Worm (Caenorhabditis elegans) whole organism, young adult: Measurements from ENCODE around the gene F35B12.10.

Experiments used
- B0261.1 ChIP-seq: sonication (generic microtip); optimal IDR thresholded peaks from 2 replicates; lab custom pipeline; 2016; ENCODE audit warnings: mild to moderate bottlenecking, missing genetic modification characterization, moderate library complexity, missing compliant biosample characterization
- C06A6.2 ChIP-seq: fragments of 200-800 bp; sonication (Bioruptor generic); conservative IDR thresholded peaks from 2 replicates; pipeline ENCODE4 v1.3.6; 2022; ENCODE audit warnings: missing genetic modification characterization, missing compliant biosample characterization
- C17E4.6 ChIP-seq: fragments of 200-800 bp; sonication (Bioruptor generic); IDR thresholded peaks from 2 replicates; pipeline ENCODE4 v1.3.6; 2022; ENCODE audit warnings: missing genetic modification reagents, missing genetic modification characterization, missing compliant biosample characterization
- D2030.7 ChIP-seq: fragments of 200-800 bp; sonication (Bioruptor generic); IDR thresholded peaks from 2 replicates; pipeline ENCODE4 v1.3.6; 2022; ENCODE audit warnings: missing genetic modification reagents, missing genetic modification characterization, missing compliant biosample characterization
- F10E7.11 ChIP-seq: sonication (generic microtip); optimal IDR thresholded peaks from 2 replicates; lab custom pipeline; 2017; ENCODE audit warnings: mild to moderate bottlenecking, missing genetic modification characterization, moderate library complexity, missing compliant biosample characterization
- F22D6.2 ChIP-seq: sonication (generic microtip); optimal IDR thresholded peaks from 2 replicates; lab custom pipeline; 2016; ENCODE audit warnings: mild to moderate bottlenecking, missing genetic modification characterization, missing compliant biosample characterization
- F23B12.7 ChIP-seq: sonication (generic microtip); optimal IDR thresholded peaks from 2 replicates; lab custom pipeline; 2017; ENCODE audit warnings: missing genetic modification characterization, mild to moderate bottlenecking, missing compliant biosample characterization, antibody characterized with exemption, moderate library complexity; ENCODE audit not compliant: insufficient read depth
- F33H1.4 ChIP-seq: fragments of 200-800 bp; sonication (Bioruptor generic); IDR thresholded peaks from 2 replicates; pipeline ENCODE4 v1.3.6; 2022; ENCODE audit warnings: missing genetic modification reagents, missing genetic modification characterization, missing compliant biosample characterization
- F49E8.2 ChIP-seq: sonication (generic microtip); optimal IDR thresholded peaks from 3 replicates; lab custom pipeline; 2017; ENCODE audit warnings: missing genetic modification characterization, mild to moderate bottlenecking, missing compliant biosample characterization, antibody characterized with exemption, moderate library complexity; ENCODE audit not compliant: insufficient read depth
- F52B5.7 ChIP-seq: sonication (generic microtip); optimal IDR thresholded peaks from 2 replicates; lab custom pipeline; 2016; ENCODE audit warnings: mild to moderate bottlenecking, missing genetic modification characterization, missing compliant biosample characterization
- K11D2.4 ChIP-seq: fragments of 200-800 bp; sonication (Bioruptor generic); IDR thresholded peaks from 2 replicates; pipeline ENCODE4 v1.3.6; 2022; ENCODE audit warnings: missing genetic modification reagents, missing genetic modification characterization, missing compliant biosample characterization
- T07F8.4 ChIP-seq: sonication (generic microtip); optimal IDR thresholded peaks from 2 replicates; lab custom pipeline; 2016; ENCODE audit warnings: mild to moderate bottlenecking, missing genetic modification characterization, moderate library complexity, missing compliant biosample characterization
- Y53G8AR.9 ChIP-seq: fragments of 200-800 bp; sonication (Bioruptor generic); conservative IDR thresholded peaks from 2 replicates; pipeline ENCODE4 v1.3.6; 2022; ENCODE audit warnings: missing genetic modification reagents, missing genetic modification characterization, missing compliant biosample characterization
- Y67H2A.10 ChIP-seq: fragments of 200-800 bp; sonication (Bioruptor generic); conservative IDR thresholded peaks from 2 replicates; pipeline ENCODE4 v1.3.6; 2022; ENCODE audit warnings: missing genetic modification reagents, missing genetic modification characterization, missing compliant biosample characterization
- ama-1 ChIP-seq, 3 experiments: fragments of 150-350 bp in 1 of 3; sonication (generic microtip) in 2 of 3; optimal IDR thresholded peaks; 2 replicates each; lab custom pipeline; 2014 to 2018; ENCODE audit warnings: missing biosample characterization in 2 of 3, missing genetic modification characterization in 2 of 3, missing genetic modification reagents in 2 of 3
- athp-1 ChIP-seq: sonication (generic microtip); optimal IDR thresholded peaks from 2 replicates; lab custom pipeline; 2017; ENCODE audit warnings: mild to moderate bottlenecking, missing genetic modification characterization, missing compliant biosample characterization
- bed-1 ChIP-seq: fragments of 200-800 bp; sonication (Bioruptor generic); IDR thresholded peaks from 2 replicates; pipeline ENCODE4 v1.3.6; 2022; ENCODE audit warnings: missing genetic modification reagents, missing genetic modification characterization, missing compliant biosample characterization
- ceh-100 ChIP-seq: fragments of 200-800 bp; sonication (Bioruptor generic); IDR thresholded peaks from 2 replicates; pipeline ENCODE4 v1.3.6; 2022; ENCODE audit warnings: missing genetic modification reagents, missing genetic modification characterization, missing compliant biosample characterization
- ceh-40 ChIP-seq: fragments of 200-800 bp; sonication (Bioruptor generic); IDR thresholded peaks from 2 replicates; pipeline ENCODE4 v1.3.6; 2022; ENCODE audit warnings: missing genetic modification characterization, missing compliant biosample characterization
- ceh-58 ChIP-seq: fragments of 200-800 bp; sonication (Bioruptor generic); IDR thresholded peaks from 2 replicates; pipeline ENCODE4 v1.3.6; 2022; ENCODE audit warnings: missing genetic modification characterization, missing compliant biosample characterization
- chd-7 ChIP-seq: sonication (generic microtip); optimal IDR thresholded peaks from 2 replicates; lab custom pipeline; 2016; ENCODE audit warnings: mild to moderate bottlenecking, missing genetic modification characterization, moderate library complexity, missing compliant biosample characterization
- ets-4 ChIP-seq: fragments of 200-800 bp; sonication (Bioruptor generic); optimal IDR thresholded peaks from 2 replicates; lab custom pipeline; 2018; ENCODE audit warnings: mild to moderate bottlenecking, missing genetic modification characterization, missing compliant biosample characterization
- gei-17 ChIP-seq: fragments of 200-800 bp; sonication (Bioruptor generic); optimal IDR thresholded peaks from 2 replicates; lab custom pipeline; 2018; ENCODE audit warnings: mild to moderate bottlenecking, missing genetic modification characterization, missing compliant biosample characterization
- hlh-12 ChIP-seq: sonication (generic microtip); optimal IDR thresholded peaks from 2 replicates; lab custom pipeline; 2016; ENCODE audit warnings: missing genetic modification characterization, missing compliant biosample characterization
- hlh-26 ChIP-seq: fragments of 200-800 bp; sonication (Bioruptor generic); conservative IDR thresholded peaks from 2 replicates; pipeline ENCODE4 v1.3.6; 2022; ENCODE audit warnings: missing genetic modification reagents, missing genetic modification characterization, missing compliant biosample characterization
- hmg-1.2 ChIP-seq: fragments of 200-800 bp; sonication (Bioruptor generic); IDR thresholded peaks from 2 replicates; pipeline ENCODE4 v1.3.6; 2022; ENCODE audit warnings: missing genetic modification reagents, missing genetic modification characterization, missing compliant biosample characterization
- hsf-1 ChIP-seq: fragments of 200-800 bp; sonication (Bioruptor generic); IDR thresholded peaks from 2 replicates; pipeline ENCODE4 v1.3.6; 2022; ENCODE audit warnings: missing genetic modification reagents, missing genetic modification characterization, missing compliant biosample characterization
- lsl-1 ChIP-seq: fragments of 200-800 bp; sonication (Bioruptor generic); optimal IDR thresholded peaks from 2 replicates; lab custom pipeline; 2018; ENCODE audit warnings: mild to moderate bottlenecking, missing genetic modification characterization, moderate library complexity, missing compliant biosample characterization
- mcd-1 ChIP-seq: fragments of 200-800 bp; sonication (Bioruptor generic); IDR thresholded peaks from 2 replicates; pipeline ENCODE4 v1.3.6; 2022; ENCODE audit warnings: missing genetic modification reagents, missing genetic modification characterization, missing compliant biosample characterization
- nfya-1 ChIP-seq: sonication (generic microtip); optimal IDR thresholded peaks from 2 replicates; lab custom pipeline; 2017; ENCODE audit warnings: antibody characterized with exemption, missing compliant biosample characterization, missing genetic modification characterization, borderline replicate concordance; ENCODE audit not compliant: insufficient read depth
- nhr-120 ChIP-seq: fragments of 200-800 bp; sonication (Bioruptor generic); IDR thresholded peaks from 2 replicates; pipeline ENCODE4 v1.3.6; 2022; ENCODE audit warnings: missing genetic modification characterization, missing compliant biosample characterization
- pbrm-1 ChIP-seq: fragments of 200-800 bp; sonication (Bioruptor generic); IDR thresholded peaks from 2 replicates; pipeline ENCODE4 v1.3.6; 2022; ENCODE audit warnings: missing genetic modification reagents, missing genetic modification characterization, missing compliant biosample characterization
- pha-4 ChIP-seq: fragments of 150-350 bp; sonication (generic microtip); optimal IDR thresholded peaks from 2 replicates; lab custom pipeline; 2014; ENCODE audit warnings: missing biosample characterization, missing genetic modification reagents, missing genetic modification characterization
- rec-8 ChIP-seq, 2 experiments: sonication (generic microtip); optimal IDR thresholded peaks; 2 replicates each; lab custom pipeline; 2016; ENCODE audit warnings: mild to moderate bottlenecking in 2 of 2, missing genetic modification characterization in 2 of 2, missing genetic modification reagents in 2 of 2, missing genotype in 2 of 2, missing biosample characterization in 1 of 2, missing compliant biosample characterization in 1 of 2, moderate library complexity in 1 of 2
- repo-1 ChIP-seq: sonication (generic microtip); optimal IDR thresholded peaks from 2 replicates; lab custom pipeline; 2017; ENCODE audit warnings: mild to moderate bottlenecking, missing genetic modification characterization, missing compliant biosample characterization
- sea-2 ChIP-seq: fragments of 200-800 bp; sonication (Bioruptor generic); IDR thresholded peaks from 2 replicates; pipeline ENCODE4 v1.3.6; 2022; ENCODE audit warnings: missing genetic modification characterization, missing compliant biosample characterization
- sptf-2 ChIP-seq: fragments of 200-800 bp; sonication (Bioruptor generic); optimal IDR thresholded peaks from 2 replicates; lab custom pipeline; 2018; ENCODE audit warnings: mild to moderate bottlenecking, missing genetic modification characterization, missing compliant biosample characterization
- tlf-1 ChIP-seq: fragments of 200-800 bp; sonication (Bioruptor generic); optimal IDR thresholded peaks from 2 replicates; lab custom pipeline; 2018; ENCODE audit warnings: mild to moderate bottlenecking, missing genetic modification characterization, missing compliant biosample characterization
- zfh-2 ChIP-seq: fragments of 200-800 bp; sonication (Bioruptor generic); conservative IDR thresholded peaks from 2 replicates; pipeline ENCODE4 v1.3.6; 2022; ENCODE audit warnings: missing genetic modification reagents, missing genetic modification characterization, missing compliant biosample characterization
- ztf-22 ChIP-seq: fragments of 200-800 bp; sonication (Bioruptor generic); optimal IDR thresholded peaks from 2 replicates; lab custom pipeline; 2018; ENCODE audit warnings: mild to moderate bottlenecking, missing genetic modification characterization, moderate library complexity, missing compliant biosample characterization
- ztf-3 ChIP-seq: fragments of 200-800 bp; sonication (Bioruptor generic); optimal IDR thresholded peaks from 2 replicates; lab custom pipeline; 2018; ENCODE audit warnings: mild to moderate bottlenecking, missing genetic modification characterization, missing compliant biosample characterization

Gene F35B12.10

ce11 chrV:11610481-11610880 is 18.6 kb downstream of the F35B12.10 start, which contains the start of gene sas-5 (continued):
- TF ChIP-seq F10E7.11 (tag; lab: Kevin White, UChicago) = no peak
- peak; percentile 78 for TF ChIP-seq F23B12.7
- TF ChIP-seq K11D2.4 (GFP tag; lab: Robert Waterston, UW) = no peak
- no peak for TF ChIP-seq pha-4 (tag; lab: Kevin White, UChicago)
- peak; percentile 43; the same call in 1 of the 2 replicates for TF ChIP-seq hsf-1 (GFP tag; lab: Robert Waterston, UW)
- TF ChIP-seq C17E4.6 (GFP tag; lab: Robert Waterston, UW) = 0 out of 2 replicates have a peak, but pooled peaks have one; percentile 22
- no peak for TF ChIP-seq ceh-40 (GFP tag; lab: Robert Waterston, UW)
- TF ChIP-seq nfya-1 (tag; lab: Kevin White, UChicago) = no peak
- TF ChIP-seq repo-1 (tag; lab: Kevin White, UChicago) = no peak
- 0 out of 2 replicates have a peak, but pooled peaks have one; percentile 51 for TF ChIP-seq C06A6.2 (GFP tag; lab: Robert Waterston, UW)
- no peak for TF ChIP-seq B0261.1 (tag; lab: Kevin White, UChicago)
- TF ChIP-seq bed-1 (GFP tag; lab: Robert Waterston, UW) = no peak
- peak; percentile 64 for TF ChIP-seq F33H1.4 (GFP tag; lab: Robert Waterston, UW)
- no peak for TF ChIP-seq F22D6.2 (tag; lab: Kevin White, UChicago)
- no peak for TF ChIP-seq hlh-12 (tag; lab: Kevin White, UChicago)
- TF ChIP-seq rec-8 (tag; optimal IDR thresholded peaks at IDR 0.05; lab: Kevin White, UChicago) = peak in 1 of 2 experiments; percentile 50
- TF ChIP-seq sptf-2 (GFP tag; lab: Kevin White, UChicago) = no peak
- no peak for TF ChIP-seq zfh-2 (GFP tag; lab: Robert Waterston, UW)
- peak; percentile 57; the same call in 1 of the 2 replicates for TF ChIP-seq Y53G8AR.9 (GFP tag; lab: Robert Waterston, UW)
- peak; percentile 67 for TF ChIP-seq lsl-1 (GFP tag; lab: Kevin White, UChicago)
- TF ChIP-seq F49E8.2 (tag; lab: Kevin White, UChicago) = no peak
- peak; percentile 58 for TF ChIP-seq hmg-1.2 (GFP tag; lab: Robert Waterston, UW)
- TF ChIP-seq ama-1 (optimal IDR thresholded peaks at IDR 0.05; lab: Kevin White, UChicago) = no peak
- TF ChIP-seq ama-1 (GFP tag; optimal IDR thresholded peaks at IDR 0.05; lab: Kevin White, UChicago) = no peak
- TF ChIP-seq tlf-1 (GFP tag; lab: Kevin White, UChicago) = peak; percentile 70
- no peak for TF ChIP-seq ceh-58 (GFP tag; lab: Robert Waterston, UW)
- no peak for TF ChIP-seq nhr-120 (GFP tag; lab: Robert Waterston, UW)
- TF ChIP-seq Y67H2A.10 (GFP tag; lab: Robert Waterston, UW) = no peak
- no peak for TF ChIP-seq hlh-26
- TF ChIP-seq, all 124 proteins: peak for 56

- TF ChIP-seq chd-7 (tag; lab: Kevin White, UChicago) (no peak), lsl-1 (GFP tag; lab: Kevin White, UChicago) (no peak), Y53G8AR.9 (GFP tag; lab: Robert Waterston, UW) (no peak), gei-17 (GFP tag; lab: Kevin White, UChicago) (no peak), ztf-22 (GFP tag; lab: Kevin White, UChicago) (no peak)
These were observed 19.0 kb downstream of the F35B12.10 start, which contains the start of gene piit-1 for ce11 chrV:11610049-11610448. Gene piit-1 (minus strand): TSS chrV:11610149.

ce11 chrV:11606424-11606823 is 22.6 kb downstream of the F35B12.10 start, which contains the start of gene idpp-16:
Gene idpp-16 (minus strand): TSS chrV:11606524.
- TF ChIP-seq mcd-1 (GFP tag; lab: Robert Waterston, UW) (no peak), sea-2 (no peak), athp-1 (tag; lab: Kevin White, UChicago) (no peak), F52B5.7 (tag; lab: Kevin White, UChicago) (no peak), T07F8.4 (tag; lab: Kevin White, UChicago) (no peak), ztf-3 (no peak), F10E7.11 (tag; lab: Kevin White, UChicago) (no peak), ets-4 (GFP tag; lab: Kevin White, UChicago) (no peak), ztf-22 (GFP tag; lab: Kevin White, UChicago) (no peak), ceh-100 (no peak), pbrm-1 (GFP tag; lab: Robert Waterston, UW) (no peak), rec-8 (tag; optimal IDR thresholded peaks at IDR 0.05; lab: Kevin White, UChicago) (no peak), hlh-12 (tag; lab: Kevin White, UChicago) (no peak), D2030.7 (GFP tag; lab: Robert Waterston, UW) (no peak)
